Fruit fly (Drosophila melanogaster) whole organism, prepupa: ENCODE data around the gene CG1136.

ENCODE experiments used
- Blimp-1 ChIP-seq: fragments of 200-800 bp; sonication (Bioruptor generic); optimal IDR thresholded peaks from 3 replicates; lab custom pipeline; 2017; ENCODE audit warnings: missing biosample characterization, missing genetic modification characterization, mild to moderate bottlenecking, moderate library complexity, missing genetic modification reagents
- CG10631 ChIP-seq: fragments of 200-800 bp; sonication (Bioruptor generic); optimal IDR thresholded peaks from 2 replicates; lab custom pipeline; 2016; ENCODE audit warnings: missing biosample characterization, missing genetic modification characterization
- CG10669 ChIP-seq: fragments of 200-800 bp; sonication (Bioruptor generic); optimal IDR thresholded peaks from 3 replicates; lab custom pipeline; 2018; ENCODE audit warnings: missing biosample characterization, mild to moderate bottlenecking, missing genetic modification characterization, moderate library complexity
- CG11294 ChIP-seq: fragments of 200-800 bp; sonication (Bioruptor generic); IDR thresholded peaks from 2 replicates; pipeline ENCODE4 v1.3.6; 2022; ENCODE audit warnings: missing biosample characterization, missing genetic modification characterization
- CG11762 ChIP-seq: fragments of 200-800 bp; sonication (Bioruptor generic); optimal IDR thresholded peaks from 3 replicates; lab custom pipeline; 2016; ENCODE audit warnings: missing biosample characterization, missing genetic modification characterization; ENCODE audit not compliant: insufficient read depth
- CG11902 ChIP-seq: fragments of 200-800 bp; sonication (Bioruptor generic); optimal IDR thresholded peaks from 3 replicates; lab custom pipeline; 2016; ENCODE audit warnings: missing biosample characterization, missing genetic modification characterization
- CG15336 ChIP-seq: fragments of 200-800 bp; sonication (Bioruptor generic); IDR thresholded peaks from 2 replicates; pipeline ENCODE4 v1.3.6; 2022; ENCODE audit warnings: missing biosample characterization, missing genetic modification characterization
- CG1621 ChIP-seq: fragments of 200-800 bp; sonication (Bioruptor generic); optimal IDR thresholded peaks from 3 replicates; lab custom pipeline; 2018; ENCODE audit warnings: missing biosample characterization, mild to moderate bottlenecking, missing genetic modification characterization
- CG16779 ChIP-seq: fragments of 200-800 bp; sonication (Bioruptor generic); optimal IDR thresholded peaks from 3 replicates; lab custom pipeline; 2017; ENCODE audit warnings: missing biosample characterization, mild to moderate bottlenecking, missing genetic modification characterization
- CG3032 ChIP-seq: fragments of 200-800 bp; optimal IDR thresholded peaks from 2 replicates; lab custom pipeline; 2019; ENCODE audit warnings: missing biosample characterization, mild to moderate bottlenecking, missing genetic modification characterization, moderate library complexity
- CG31627 ChIP-seq: fragments of 200-800 bp; sonication (Bioruptor generic); optimal IDR thresholded peaks from 3 replicates; lab custom pipeline; 2016; ENCODE audit warnings: missing biosample characterization, missing genetic modification characterization
- CG32006 ChIP-seq: fragments of 200-800 bp; sonication (Bioruptor generic); optimal IDR thresholded peaks from 3 replicates; lab custom pipeline; 2017; ENCODE audit warnings: missing biosample characterization, mild to moderate bottlenecking, missing genetic modification characterization
- CG34406 ChIP-seq: fragments of 200-800 bp; sonication (Bioruptor generic); optimal IDR thresholded peaks from 3 replicates; lab custom pipeline; 2016; ENCODE audit warnings: missing biosample characterization, missing genetic modification characterization
- CG3919 ChIP-seq: fragments of 200-800 bp; sonication (Bioruptor generic); optimal IDR thresholded peaks from 3 replicates; lab custom pipeline; 2016; ENCODE audit warnings: missing biosample characterization, missing genetic modification characterization
- CG4318 ChIP-seq: fragments of 200-800 bp; sonication (Bioruptor generic); optimal IDR thresholded peaks from 3 replicates; lab custom pipeline; 2017; ENCODE audit warnings: missing biosample characterization, mild to moderate bottlenecking, missing genetic modification characterization
- CG6163 ChIP-seq: fragments of 200-800 bp; sonication (Bioruptor generic); IDR thresholded peaks from 3 replicates; pipeline ENCODE4 v1.3.6; 2022; ENCODE audit warnings: missing biosample characterization, missing genetic modification characterization
- CG6276 ChIP-seq: fragments of 200-800 bp; sonication (Bioruptor generic); optimal IDR thresholded peaks from 2 replicates; lab custom pipeline; 2017; ENCODE audit warnings: missing biosample characterization, mild to moderate bottlenecking, missing genetic modification characterization
- CG6808 ChIP-seq: fragments of 200-800 bp; sonication (Bioruptor generic); optimal IDR thresholded peaks from 3 replicates; lab custom pipeline; 2017; ENCODE audit warnings: missing biosample characterization, missing genetic modification characterization, mild to moderate bottlenecking, moderate library complexity, missing genetic modification reagents
- CG7368 ChIP-seq: fragments of 200-800 bp; sonication (Bioruptor generic); optimal IDR thresholded peaks from 3 replicates; lab custom pipeline; 2016; ENCODE audit warnings: missing biosample characterization, missing genetic modification characterization
- CG8119 ChIP-seq: fragments of 200-800 bp; sonication (Bioruptor generic); IDR thresholded peaks from 3 replicates; pipeline ENCODE4 v1.3.6; 2022; ENCODE audit warnings: missing biosample characterization, missing genetic modification characterization
- CG8319 ChIP-seq: fragments of 200-800 bp; sonication (Bioruptor generic); optimal IDR thresholded peaks from 3 replicates; lab custom pipeline; 2016; ENCODE audit warnings: missing biosample characterization, missing genetic modification characterization
- CG8632 ChIP-seq: fragments of 200-800 bp; sonication (Bioruptor generic); optimal IDR thresholded peaks from 3 replicates; lab custom pipeline; 2016; ENCODE audit warnings: missing biosample characterization, missing genetic modification characterization
- Eip75B ChIP-seq: fragments of 200-800 bp; sonication (Bioruptor generic); optimal IDR thresholded peaks from 3 replicates; lab custom pipeline; 2016; ENCODE audit warnings: missing biosample characterization, missing genetic modification characterization
- Eip78C ChIP-seq: fragments of 200-800 bp; sonication (Bioruptor generic); peaks from one replicate; lab custom pipeline; 2016; ENCODE audit warnings: missing biosample characterization, missing genetic modification characterization
- Eip93F ChIP-seq: fragments of 200-800 bp; sonication (Bioruptor generic); optimal IDR thresholded peaks from 2 replicates; lab custom pipeline; 2016; ENCODE audit warnings: missing biosample characterization, mild to moderate bottlenecking, missing genetic modification characterization
- Ets21C ChIP-seq: fragments of 200-800 bp; sonication (Bioruptor generic); optimal IDR thresholded peaks from 3 replicates; lab custom pipeline; 2016; ENCODE audit warnings: missing biosample characterization, missing genetic modification characterization
- Ets96B ChIP-seq: fragments of 200-800 bp; optimal IDR thresholded peaks from 2 replicates; lab custom pipeline; 2019; ENCODE audit warnings: missing biosample characterization, mild to moderate bottlenecking, missing genetic modification characterization, moderate library complexity
- Gug ChIP-seq: fragments of 200-800 bp; sonication (Bioruptor generic); IDR thresholded peaks from 2 replicates; pipeline ENCODE4 v1.3.6; 2022; ENCODE audit warnings: missing biosample characterization, missing genetic modification characterization
- Hr38 ChIP-seq: sonication (Bioruptor generic); optimal IDR thresholded peaks from 2 replicates; lab custom pipeline; 2016; ENCODE audit warnings: missing biosample characterization, missing genetic modification characterization
- Hr39 ChIP-seq: fragments of 200-800 bp; sonication (Bioruptor generic); optimal IDR thresholded peaks from 2 replicates; lab custom pipeline; 2016; ENCODE audit warnings: missing biosample characterization, missing genetic modification characterization
- Hr4 ChIP-seq: fragments of 200-800 bp; sonication (Bioruptor generic); optimal IDR thresholded peaks from 3 replicates; lab custom pipeline; 2016; ENCODE audit warnings: missing biosample characterization, missing genetic modification characterization
- Lpt ChIP-seq: fragments of 200-800 bp; sonication (Bioruptor generic); optimal IDR thresholded peaks from 3 replicates; lab custom pipeline; 2016; ENCODE audit warnings: missing biosample characterization, missing genetic modification characterization
- Met ChIP-seq: fragments of 200-800 bp; sonication (Bioruptor generic); optimal IDR thresholded peaks from 3 replicates; lab custom pipeline; 2016; ENCODE audit warnings: missing biosample characterization, missing genetic modification characterization
- OdsH ChIP-seq: fragments of 200-800 bp; sonication (Bioruptor generic); optimal IDR thresholded peaks from 3 replicates; lab custom pipeline; 2016; ENCODE audit warnings: missing biosample characterization, missing genetic modification characterization
- Smox ChIP-seq: fragments of 200-800 bp; sonication (Bioruptor generic); optimal IDR thresholded peaks from 3 replicates; lab custom pipeline; 2016; ENCODE audit warnings: missing biosample characterization, missing genetic modification characterization
- Sox102F ChIP-seq: fragments of 200-800 bp; sonication (Bioruptor generic); optimal IDR thresholded peaks from 2 replicates; lab custom pipeline; 2016; ENCODE audit warnings: missing biosample characterization, mild to moderate bottlenecking, missing genetic modification characterization
- Sox15 ChIP-seq: fragments of 200-800 bp; sonication (Bioruptor generic); optimal IDR thresholded peaks from 3 replicates; lab custom pipeline; 2016; ENCODE audit warnings: missing biosample characterization, missing genetic modification characterization
- achi ChIP-seq: fragments of 200-800 bp; sonication (Bioruptor generic); optimal IDR thresholded peaks from 3 replicates; lab custom pipeline; 2016; ENCODE audit warnings: missing biosample characterization, missing genetic modification characterization
- acj6 ChIP-seq: fragments of 200-800 bp; sonication (Bioruptor generic); optimal IDR thresholded peaks from 3 replicates; lab custom pipeline; 2016; ENCODE audit warnings: missing biosample characterization, missing genetic modification characterization
- cyc ChIP-seq: fragments of 200-800 bp; sonication (Bioruptor generic); optimal IDR thresholded peaks from 3 replicates; lab custom pipeline; 2016; ENCODE audit warnings: missing biosample characterization, missing genetic modification characterization
- dac ChIP-seq: fragments of 200-800 bp; sonication (Bioruptor generic); optimal IDR thresholded peaks from 2 replicates; lab custom pipeline; 2017; ENCODE audit warnings: missing biosample characterization, mild to moderate bottlenecking, missing genetic modification characterization
- dsx ChIP-seq: fragments of 200-800 bp; optimal IDR thresholded peaks from 3 replicates; lab custom pipeline; 2019; ENCODE audit warnings: missing biosample characterization, mild to moderate bottlenecking, missing genetic modification characterization, moderate library complexity; ENCODE audit not compliant: poor library complexity, severe bottlenecking
- fd59A ChIP-seq: fragments of 200-800 bp; sonication (Bioruptor generic); optimal IDR thresholded peaks from 2 replicates; lab custom pipeline; 2017; ENCODE audit warnings: missing biosample characterization, mild to moderate bottlenecking, missing genetic modification characterization, missing genetic modification reagents
- fkh ChIP-seq: fragments of 200-800 bp; sonication (Bioruptor generic); optimal IDR thresholded peaks from 3 replicates; lab custom pipeline; 2017; ENCODE audit warnings: missing biosample characterization, mild to moderate bottlenecking, missing genetic modification characterization, moderate library complexity
- lz ChIP-seq: fragments of 200-800 bp; sonication (Bioruptor generic); optimal IDR thresholded peaks from 3 replicates; lab custom pipeline; 2016; ENCODE audit warnings: missing biosample characterization, missing genetic modification characterization
- net ChIP-seq: fragments of 200-800 bp; sonication (Bioruptor generic); optimal IDR thresholded peaks from 3 replicates; lab custom pipeline; 2016; ENCODE audit warnings: missing biosample characterization, missing genetic modification characterization
- pdm3 ChIP-seq: fragments of 200-800 bp; sonication (Bioruptor generic); optimal IDR thresholded peaks from 3 replicates; lab custom pipeline; 2016; ENCODE audit warnings: missing biosample characterization, missing genetic modification characterization
- spab ChIP-seq: fragments of 200-800 bp; sonication (Bioruptor generic); optimal IDR thresholded peaks from 2 replicates; lab custom pipeline; 2017; ENCODE audit warnings: missing biosample characterization, mild to moderate bottlenecking, missing genetic modification characterization, missing genetic modification reagents
- ss ChIP-seq, 2 experiments: fragments of 200-800 bp; sonication (Bioruptor generic); optimal IDR thresholded peaks; 2 replicates in 1 of 2; 3 replicates in 1 of 2; lab custom pipeline; 2017 to 2018; ENCODE audit warnings: mild to moderate bottlenecking in 2 of 2, missing biosample characterization in 2 of 2, missing genetic modification characterization in 2 of 2, moderate library complexity in 1 of 2
- svp ChIP-seq: fragments of 200-800 bp; sonication (Bioruptor generic); peaks from one replicate; lab custom pipeline; 2016; ENCODE audit warnings: missing biosample characterization, missing genetic modification characterization
- topi ChIP-seq: fragments of 200-800 bp; sonication (Bioruptor generic); optimal IDR thresholded peaks from 3 replicates; lab custom pipeline; 2016; ENCODE audit warnings: missing biosample characterization, missing genetic modification characterization
- vri ChIP-seq: fragments of 200-800 bp; sonication (Bioruptor generic); optimal IDR thresholded peaks from 3 replicates; lab custom pipeline; 2016; ENCODE audit warnings: missing biosample characterization, mild to moderate bottlenecking, missing genetic modification characterization

The CG1136 gene

dm6 chr3L:4040247-4040925 is 6.0 kb upstream of the CG1136 start, which contains the start of the genes CG11593 and Rcd5:
Gene CG11593, minus strand, starts transcription at chr3L:4040482.
Gene Rcd5, plus strand, starts transcription at chr3L:4040529.
- TF ChIP-seq Hr38 (GFP tag; lab: Kevin White, UChicago) (no peak), ss (GFP tag; optimal IDR thresholded peaks at IDR 0.05; lab: Kevin White, UChicago) (no peak), CG34406 (GFP tag; lab: Kevin White, UChicago) (no peak), CG3919 (GFP tag; lab: Kevin White, UChicago) (no peak), CG16779 (no peak), Met (GFP tag; lab: Kevin White, UChicago) (no peak), Ets96B (tag; lab: Kevin White, UChicago) (no peak), net (no peak), CG8632 (GFP tag; lab: Kevin White, UChicago) (peak; percentile 24), CG15336 (GFP tag; lab: Robert Waterston, UW) (peak; percentile 51), CG8119 (peak; percentile 50; the same call in 2 of the 3 replicates), Smox (no peak), spab (GFP tag; lab: Kevin White, UChicago) (no peak), dsx (GFP tag; lab: Kevin White, UChicago) (no peak), CG32006 (GFP tag; lab: Kevin White, UChicago) (peak; percentile 66), CG10669 (GFP tag; lab: Kevin White, UChicago) (no peak), dac (no peak), fd59A (peak; percentile 11), Eip93F (GFP tag; lab: Kevin White, UChicago) (no peak), CG11762 (GFP tag; lab: Kevin White, UChicago) (peak; percentile 4), CG4318 (GFP tag; lab: Kevin White, UChicago) (peak; percentile 41), pdm3 (GFP tag; lab: Kevin White, UChicago) (no peak), topi (GFP tag; lab: Kevin White, UChicago) (no peak), Sox102F (GFP tag; lab: Kevin White, UChicago) (no peak), achi (GFP tag; lab: Kevin White, UChicago) (peak; percentile 70), cyc (peak; percentile 53), Eip78C (GFP tag; lab: Kevin White, UChicago) (no peak), CG8319 (GFP tag; lab: Kevin White, UChicago) (peak; percentile 77), CG11294 (GFP tag; lab: Robert Waterston, UW) (peak; percentile 46; the same call in 1 of the 2 replicates), CG6808 (no peak), CG31627 (GFP tag; lab: Kevin White, UChicago) (peak; percentile 55), CG3032 (no peak), acj6 (GFP tag; lab: Kevin White, UChicago) (peak; percentile 69), Lpt (GFP tag; lab: Kevin White, UChicago) (peak; percentile 48), CG6276 (no peak), CG10631 (GFP tag; lab: Kevin White, UChicago) (peak; percentile 80), Blimp-1 (GFP tag; lab: Kevin White, UChicago) (no peak), Eip75B (GFP tag; lab: Kevin White, UChicago) (no peak), Hr39 (GFP tag; lab: Kevin White, UChicago) (no peak), svp (GFP tag; lab: Kevin White, UChicago) (no peak), fkh (GFP tag; lab: Kevin White, UChicago) (no peak), Gug (GFP tag; lab: Robert Waterston, UW) (peak; percentile 72), CG7368 (GFP tag; lab: Kevin White, UChicago) (no peak), CG6163 (GFP tag; lab: Robert Waterston, UW) (peak; percentile 83), vri (GFP tag; lab: Kevin White, UChicago) (no peak), CG11902 (GFP tag; lab: Kevin White, UChicago) (peak; percentile 71), lz (no peak), Sox15 (GFP tag; lab: Kevin White, UChicago) (peak; percentile 21), CG1621 (no peak), OdsH (GFP tag; lab: Kevin White, UChicago) (no peak), Ets21C (GFP tag; lab: Kevin White, UChicago) (no peak), Hr4 (GFP tag; lab: Kevin White, UChicago) (no peak)
